Fruit fly (Drosophila melanogaster) whole organism, embryonic: ENCODE measurements around the gene CG13690.
A peak's percentile ranks its signal among the peaks of the same experiment; 100 is the strongest.

ENCODE experiments used
- CG11247 ChIP-seq: fragments of 200-800 bp; sonication (Bioruptor generic); IDR thresholded peaks from 2 replicates; pipeline ENCODE4 v1.3.6; 2022; ENCODE audit warnings: missing biosample characterization, missing genetic modification characterization
- CG12299 ChIP-seq: fragments of 200-800 bp; sonication (Bioruptor generic); optimal IDR thresholded peaks from 2 replicates; lab custom pipeline; 2018; ENCODE audit warnings: missing biosample characterization, mild to moderate bottlenecking, missing genetic modification characterization
- CG14441 ChIP-seq: fragments of 200-800 bp; sonication (Bioruptor generic); IDR thresholded peaks from 2 replicates; pipeline ENCODE4 v1.3.6; 2022; ENCODE audit warnings: missing biosample characterization, missing genetic modification characterization
- CG14710 ChIP-seq: fragments of 200-800 bp; sonication (Bioruptor generic); optimal IDR thresholded peaks from 3 replicates; lab custom pipeline; 2019; ENCODE audit warnings: missing biosample characterization, mild to moderate bottlenecking, missing genetic modification characterization, moderate library complexity
- CG17361 ChIP-seq: fragments of 200-800 bp; sonication (Bioruptor generic); IDR thresholded peaks from 3 replicates; pipeline ENCODE4 v1.3.6; 2022; ENCODE audit warnings: missing biosample characterization, missing genetic modification characterization
- CG17568 ChIP-seq: fragments of 200-800 bp; sonication (Bioruptor generic); optimal IDR thresholded peaks from 2 replicates; lab custom pipeline; 2018; ENCODE audit warnings: missing biosample characterization, mild to moderate bottlenecking, missing genetic modification characterization, moderate library complexity
- CG17829 ChIP-seq: fragments of 200-800 bp; optimal IDR thresholded peaks from 2 replicates; lab custom pipeline; 2019; ENCODE audit warnings: missing biosample characterization, mild to moderate bottlenecking, missing genetic modification characterization, moderate library complexity
- CG18764 ChIP-seq: fragments of 200-800 bp; sonication (Bioruptor generic); optimal IDR thresholded peaks from 3 replicates; lab custom pipeline; 2016; ENCODE audit warnings: missing biosample characterization, missing genetic modification characterization
- CG4730 ChIP-seq: fragments of 200-800 bp; sonication (Bioruptor generic); IDR thresholded peaks from 2 replicates; pipeline ENCODE4 v1.3.6; 2022; ENCODE audit warnings: missing biosample characterization, missing genetic modification characterization
- CG5245 ChIP-seq: fragments of 200-800 bp; sonication (Bioruptor generic); optimal IDR thresholded peaks from 3 replicates; lab custom pipeline; 2016; ENCODE audit warnings: missing biosample characterization, missing genetic modification characterization
- CG7271 ChIP-seq: fragments of 200-800 bp; sonication (Bioruptor generic); optimal IDR thresholded peaks from 2 replicates; lab custom pipeline; 2018; ENCODE audit warnings: missing biosample characterization, mild to moderate bottlenecking, missing genetic modification characterization, moderate library complexity
- CG7556 ChIP-seq: fragments of 200-800 bp; sonication (Bioruptor generic); optimal IDR thresholded peaks from 2 replicates; lab custom pipeline; 2017; ENCODE audit warnings: missing biosample characterization, mild to moderate bottlenecking, missing genetic modification characterization
- CG7839 ChIP-seq: fragments of 200-800 bp; sonication (Bioruptor generic); optimal IDR thresholded peaks from 3 replicates; lab custom pipeline; 2018; ENCODE audit warnings: missing biosample characterization, mild to moderate bottlenecking, missing genetic modification characterization, moderate library complexity
- CrebB ChIP-seq: fragments of 200-800 bp; sonication (Bioruptor generic); optimal IDR thresholded peaks from 3 replicates; lab custom pipeline; 2018; ENCODE audit warnings: missing biosample characterization, mild to moderate bottlenecking, missing genetic modification characterization
- Fer2 ChIP-seq: fragments of 200-800 bp; sonication (Bioruptor generic); optimal IDR thresholded peaks from 2 replicates; lab custom pipeline; 2018; ENCODE audit warnings: missing biosample characterization, mild to moderate bottlenecking, missing genetic modification characterization, moderate library complexity
- HLH54F ChIP-seq: fragments of 200-800 bp; sonication (Bioruptor generic); optimal IDR thresholded peaks from 3 replicates; lab custom pipeline; 2016; ENCODE audit warnings: missing biosample characterization, missing genetic modification characterization
- Hmr ChIP-seq: fragments of 200-800 bp; sonication (Bioruptor generic); optimal IDR thresholded peaks from 3 replicates; lab custom pipeline; 2017; ENCODE audit warnings: mild to moderate bottlenecking, missing biosample characterization, missing genetic modification reagents, missing genetic modification characterization
- Med ChIP-seq: fragments of 200-800 bp; sonication (Bioruptor generic); peaks from one replicate; lab custom pipeline; 2016; ENCODE audit warnings: missing biosample characterization, missing genetic modification characterization, mild to moderate bottlenecking, inconsistent platforms, moderate library complexity
- NK7.1 ChIP-seq: fragments of 200-800 bp; sonication (Bioruptor generic); optimal IDR thresholded peaks from 3 replicates; lab custom pipeline; 2016; ENCODE audit warnings: missing biosample characterization, missing genetic modification characterization
- Oli ChIP-seq: fragments of 200-800 bp; sonication (Bioruptor generic); optimal IDR thresholded peaks from 2 replicates; lab custom pipeline; 2018; ENCODE audit warnings: missing biosample characterization, mild to moderate bottlenecking, missing genetic modification characterization, moderate library complexity
- Sox100B ChIP-seq: fragments of 200-800 bp; sonication (Bioruptor generic); optimal IDR thresholded peaks from 3 replicates; lab custom pipeline; 2018; ENCODE audit warnings: missing biosample characterization, mild to moderate bottlenecking, missing genetic modification characterization
- abd-A ChIP-seq: fragments of 200-800 bp; sonication (Bioruptor generic); optimal IDR thresholded peaks from 3 replicates; lab custom pipeline; 2019; ENCODE audit warnings: missing biosample characterization, mild to moderate bottlenecking, missing genetic modification characterization, moderate library complexity
- danr ChIP-seq: fragments of 200-800 bp; sonication (Bioruptor generic); IDR thresholded peaks from 2 replicates; pipeline ENCODE4 v1.3.6; 2022; ENCODE audit warnings: missing biosample characterization, missing genetic modification characterization
- gsb-n ChIP-seq: fragments of 200-800 bp; sonication (Bioruptor generic); optimal IDR thresholded peaks from 3 replicates; lab custom pipeline; 2018; ENCODE audit warnings: missing biosample characterization, mild to moderate bottlenecking, missing genetic modification characterization
- hkb ChIP-seq, 2 experiments: fragments of 200-800 bp in 1 of 2; fragments of >200 bp in 1 of 2; sonication (Bioruptor generic) in 1 of 2; IDR thresholded peaks in 1 of 2; optimal IDR thresholded peaks in 1 of 2; 2 replicates each; pipeline versions ENCODE4 v1.3.6 to Lab custom; 2017 to 2022; ENCODE audit warnings: missing biosample characterization in 1 of 2, missing genetic modification characterization in 1 of 2
- kni ChIP-seq: fragments of 200-800 bp; sonication (Bioruptor generic); optimal IDR thresholded peaks from 3 replicates; lab custom pipeline; 2017; ENCODE audit warnings: mild to moderate bottlenecking, missing biosample characterization, missing genetic modification reagents, missing genetic modification characterization
- mirr ChIP-seq: fragments of 200-800 bp; sonication (Bioruptor generic); optimal IDR thresholded peaks from 3 replicates; lab custom pipeline; 2018; ENCODE audit warnings: missing biosample characterization, mild to moderate bottlenecking, missing genetic modification characterization
- odd ChIP-seq: fragments of 200-800 bp; sonication (Bioruptor generic); optimal IDR thresholded peaks from 2 replicates; lab custom pipeline; 2017; ENCODE audit warnings: missing biosample characterization, mild to moderate bottlenecking, missing genetic modification characterization
- onecut ChIP-seq: fragments of 200-800 bp; sonication (Bioruptor generic); IDR thresholded peaks from 2 replicates; pipeline ENCODE4 v1.3.6; 2022; ENCODE audit warnings: missing biosample characterization, missing genetic modification characterization
- phol ChIP-seq: fragments of 200-800 bp; sonication (Bioruptor generic); optimal IDR thresholded peaks from 3 replicates; lab custom pipeline; 2018; ENCODE audit warnings: missing biosample characterization, mild to moderate bottlenecking, missing genetic modification characterization, moderate library complexity
- pros ChIP-seq: fragments of 200-800 bp; sonication (Bioruptor generic); optimal IDR thresholded peaks from 3 replicates; lab custom pipeline; 2019; ENCODE audit warnings: missing biosample characterization, mild to moderate bottlenecking, missing genetic modification characterization, moderate library complexity
- run ChIP-seq: fragments of 200-800 bp; sonication (Bioruptor generic); optimal IDR thresholded peaks from 3 replicates; lab custom pipeline; 2018; ENCODE audit warnings: missing biosample characterization, mild to moderate bottlenecking, missing genetic modification characterization
- sd ChIP-seq: fragments of 200-800 bp; sonication (Bioruptor generic); optimal IDR thresholded peaks from 3 replicates; lab custom pipeline; 2018; ENCODE audit warnings: missing biosample characterization, mild to moderate bottlenecking, missing genetic modification characterization, moderate library complexity
- sens ChIP-seq: fragments of 200-800 bp; sonication (Bioruptor generic); peaks from one replicate; lab custom pipeline; 2016; ENCODE audit warnings: missing biosample characterization, missing genetic modification characterization
- slp2 ChIP-seq: fragments of 200-800 bp; sonication (Bioruptor generic); optimal IDR thresholded peaks from 2 replicates; lab custom pipeline; 2016; ENCODE audit warnings: missing biosample characterization, missing genetic modification characterization
- sr ChIP-seq: fragments of 200-800 bp; sonication (Bioruptor generic); IDR thresholded peaks from 3 replicates; pipeline ENCODE4 v1.3.6; 2022; ENCODE audit warnings: missing biosample characterization, missing genetic modification characterization
- tll ChIP-seq, 2 experiments: fragments of 200-800 bp in 1 of 2; fragments of >200 bp in 1 of 2; sonication (Bioruptor generic) in 1 of 2; optimal IDR thresholded peaks; 2 replicates each; lab custom pipeline; 2017 to 2019; ENCODE audit warnings: missing biosample characterization in 2 of 2, missing genetic modification characterization in 2 of 2, mild to moderate bottlenecking in 1 of 2, moderate library complexity in 1 of 2
- ttk ChIP-seq: fragments of 200-800 bp; sonication (Bioruptor generic); IDR thresholded peaks from 2 replicates; pipeline ENCODE4 v2.1.2; 2022; ENCODE audit warnings: missing biosample characterization, missing genetic modification characterization
- vfl ChIP-seq: fragments of 200-800 bp; sonication (Bioruptor generic); optimal IDR thresholded peaks from 2 replicates; lab custom pipeline; 2016; ENCODE audit warnings: missing biosample characterization, missing genetic modification characterization
- vvl ChIP-seq: fragments of 200-800 bp; sonication (Bioruptor generic); IDR thresholded peaks from 2 replicates; pipeline ENCODE4 v1.3.6; 2022; ENCODE audit warnings: missing biosample characterization, missing genetic modification characterization

Gene CG13690

DNA sequence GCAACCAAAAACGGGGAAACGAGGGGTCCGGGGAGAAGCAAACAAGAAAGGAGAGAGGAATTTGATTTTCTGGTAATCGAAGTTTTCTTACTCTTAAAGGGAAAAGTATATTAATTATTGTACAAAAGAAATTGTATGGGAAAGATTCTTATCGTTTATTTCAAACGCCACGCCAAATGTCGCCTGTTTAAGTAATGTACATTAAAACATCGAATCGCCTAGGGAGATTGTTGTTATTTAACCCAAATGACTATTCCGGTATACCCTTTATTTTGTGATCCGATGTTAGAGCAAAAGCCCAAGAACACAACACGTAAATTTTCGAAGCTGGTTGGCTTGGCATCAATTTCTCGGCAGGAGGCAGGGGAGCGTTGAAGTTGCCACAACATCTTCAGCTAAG, 19.9 kb upstream of the CG13690 start (continued):
- no peak for TF ChIP-seq Fer2
- TF ChIP-seq odd (GFP tag; lab: Kevin White, UChicago), result no peak
- TF ChIP-seq Med (GFP tag; lab: Kevin White, UChicago), result peak; percentile 46
- TF ChIP-seq Sox100B, result no peak
- TF ChIP-seq CG17361 (GFP tag; lab: Robert Waterston, UW), result 0 out of 3 replicates have a peak, but pooled peaks have one; percentile 23
- TF ChIP-seq CG14710 (tag; lab: Kevin White, UChicago), result peak; percentile 17
- TF ChIP-seq sd (tag; lab: Kevin White, UChicago), result no peak
- no peak for TF ChIP-seq CG18764
- TF ChIP-seq CG12299 (tag; lab: Kevin White, UChicago), result no peak
- no peak for TF ChIP-seq CG14441 (GFP tag; lab: Robert Waterston, UW)
- no peak for TF ChIP-seq CrebB (tag; lab: Kevin White, UChicago)
- TF ChIP-seq CG7271 (tag; lab: Kevin White, UChicago), result no peak
- TF ChIP-seq CG5245 (GFP tag; lab: Kevin White, UChicago), result no peak
- TF ChIP-seq danr (GFP tag; lab: Robert Waterston, UW), result no peak
- peak; percentile 79 for TF ChIP-seq sens (GFP tag; lab: Kevin White, UChicago)
- TF ChIP-seq CG17829 (tag; lab: Kevin White, UChicago), result peak; percentile 22
- TF ChIP-seq tll (GFP tag; optimal IDR thresholded peaks at IDR 0.05; lab: Kevin White, UChicago), result no peak
- no peak for TF ChIP-seq sr (GFP tag; lab: Robert Waterston, UW)
- no peak for TF ChIP-seq CG7556
- peak; percentile 22 for TF ChIP-seq phol (tag; lab: Kevin White, UChicago)
- no peak for TF ChIP-seq gsb-n

DNA sequence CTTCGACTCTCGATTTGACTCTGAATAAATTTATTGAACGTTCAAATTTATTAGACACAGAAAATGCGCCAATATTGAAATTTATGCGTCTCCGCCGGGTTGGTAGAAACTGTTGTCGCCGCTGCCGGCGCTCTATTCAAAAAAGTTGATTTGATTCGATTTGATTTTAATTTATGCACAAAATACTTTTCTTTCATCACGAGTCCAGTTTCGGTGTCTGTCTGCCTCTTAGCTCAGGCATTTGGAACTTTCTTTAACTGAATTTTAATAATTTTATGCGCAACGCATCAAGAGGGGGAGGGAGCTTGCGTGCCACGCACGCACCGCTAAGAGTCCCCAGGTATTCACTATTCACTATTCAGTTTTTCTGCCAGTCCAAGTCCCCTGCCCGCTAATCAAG, 18.0 kb upstream of the CG13690 start:
- no peak for TF ChIP-seq ttk
- TF ChIP-seq Hmr (GFP tag; lab: Kevin White, UChicago), result no peak
- peak; percentile 4 for TF ChIP-seq kni
- no peak for TF ChIP-seq Oli (tag; lab: Kevin White, UChicago)
- no peak for TF ChIP-seq CG17568 (GFP tag; lab: Kevin White, UChicago)
- TF ChIP-seq run (tag; lab: Kevin White, UChicago), result no peak
- TF ChIP-seq NK7.1 (GFP tag; lab: Kevin White, UChicago), result no peak
- TF ChIP-seq onecut (GFP tag; lab: Robert Waterston, UW), result 0 out of 2 replicates have a peak, but pooled peaks have one; percentile 29
- TF ChIP-seq CG11247 (GFP tag; lab: Robert Waterston, UW), result 0 out of 2 replicates have a peak, but pooled peaks have one; percentile 8
- TF ChIP-seq pros (GFP tag; lab: Kevin White, UChicago), result peak; percentile 55
- TF ChIP-seq mirr (GFP tag; lab: Kevin White, UChicago), result no peak
- no peak for TF ChIP-seq HLH54F (GFP tag; lab: Kevin White, UChicago)
- TF ChIP-seq vfl, result no peak
- no peak for TF ChIP-seq slp2 (GFP tag; lab: Kevin White, UChicago)
- TF ChIP-seq sens (GFP tag; lab: Kevin White, UChicago), result peak; percentile 40
- TF ChIP-seq CG4730 (GFP tag; lab: Robert Waterston, UW), result no peak
- TF ChIP-seq vvl, result peak; percentile 80
- TF ChIP-seq CG7839 (tag; lab: Kevin White, UChicago), result no peak
- TF ChIP-seq hkb (optimal IDR thresholded peaks at IDR 0.05; lab: Kevin White, UChicago), result peak; percentile 27
- no peak for TF ChIP-seq hkb (GFP tag; IDR thresholded peaks at IDR 0.05; lab: Robert Waterston, UW)
- peak; percentile 41 for TF ChIP-seq sd (tag; lab: Kevin White, UChicago)
- peak; percentile 41 for TF ChIP-seq abd-A (tag; lab: Kevin White, UChicago)
